Worm (Caenorhabditis elegans): ENCODE results near the gene oac-41.

DNA sequence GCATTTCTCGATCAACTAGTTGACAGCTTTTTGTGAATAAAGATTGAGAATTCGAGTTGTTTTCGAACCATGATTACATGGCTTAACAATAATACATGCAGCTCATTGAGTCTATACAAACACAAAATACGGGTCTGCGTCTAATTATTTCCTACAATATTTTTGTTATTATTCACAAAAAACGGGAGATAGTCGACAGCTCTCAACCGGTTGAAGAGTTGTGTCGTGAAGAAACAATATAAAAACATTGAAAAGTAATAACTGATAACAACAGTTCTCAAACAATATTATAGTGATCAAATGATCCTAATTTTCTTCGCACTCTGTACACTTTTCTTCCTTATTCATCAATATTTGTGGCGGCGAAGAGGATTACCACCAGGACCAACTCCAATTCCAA is 19.1 kb upstream of the oac-41 start, which contains the start of gene cyp-33B1:
- TF ChIP-seq nhr-77 (tag; optimal IDR thresholded peaks at IDR 0.05), result no peak
- TF ChIP-seq lin-39 (tag; optimal IDR thresholded peaks at IDR 0.05), result no peak
- no peak for TF ChIP-seq sea-2 (GFP tag; optimal IDR thresholded peaks at IDR 0.05)
- no peak for TF ChIP-seq unc-62 (GFP tag; optimal IDR thresholded peaks at IDR 0.05)
- no peak for TF ChIP-seq pha-4 (tag; optimal IDR thresholded peaks at IDR 0.05)
- TF ChIP-seq unc-39 (tag; optimal IDR thresholded peaks at IDR 0.05), result no peak
- TF ChIP-seq zag-1 (tag; optimal IDR thresholded peaks at IDR 0.05), result no peak
- TF ChIP-seq egl-27 (tag; optimal IDR thresholded peaks at IDR 0.05), result no peak
- TF ChIP-seq nhr-11 (tag; optimal IDR thresholded peaks at IDR 0.05), result no peak
- no peak for TF ChIP-seq tbx-2 (tag; optimal IDR thresholded peaks at IDR 0.05)
- no peak for TF ChIP-seq ZK546.5 (tag; optimal IDR thresholded peaks at IDR 0.05)
